Worm (Caenorhabditis elegans) whole organism, L1 larva: Measurements from ENCODE around the gene crn-7.

Source experiments
- C04F5.9 ChIP-seq: sonication (generic microtip); optimal IDR thresholded peaks from 2 replicates; lab custom pipeline; 2016; ENCODE audit warnings: missing genetic modification characterization, missing compliant biosample characterization
- C16A3.4 ChIP-seq: fragments of 150-350 bp; optimal IDR thresholded peaks from 2 replicates; lab custom pipeline; 2014; ENCODE audit warnings: missing biosample characterization, missing genetic modification characterization
- C34B4.2 ChIP-seq: sonication (generic microtip); optimal IDR thresholded peaks from 2 replicates; lab custom pipeline; 2017; ENCODE audit warnings: mild to moderate bottlenecking, missing genetic modification characterization, missing compliant biosample characterization
- F16B12.6 ChIP-seq: fragments of 150-350 bp; optimal IDR thresholded peaks from 2 replicates; lab custom pipeline; 2014; ENCODE audit warnings: missing biosample characterization, missing genetic modification characterization
- aha-1 ChIP-seq: fragments of 150-350 bp; optimal IDR thresholded peaks from 2 replicates; lab custom pipeline; 2014; ENCODE audit warnings: missing biosample characterization, missing genetic modification characterization
- aly-2 ChIP-seq: fragments of 150-350 bp; optimal IDR thresholded peaks from 2 replicates; lab custom pipeline; 2014; ENCODE audit warnings: missing biosample characterization, missing genetic modification characterization
- blmp-1 ChIP-seq: fragments of 150-350 bp; optimal IDR thresholded peaks from 2 replicates; lab custom pipeline; 2014; ENCODE audit warnings: missing biosample characterization, missing genetic modification characterization
- ceh-82 ChIP-seq, 3 experiments: fragments of 150-350 bp in 1 of 3; sonication (generic microtip) in 2 of 3; optimal IDR thresholded peaks; 2 replicates each; lab custom pipeline; 2014 to 2017; ENCODE audit warnings: missing biosample characterization in 3 of 3, missing genetic modification characterization in 3 of 3
- ceh-88 ChIP-seq: fragments of 200-800 bp; sonication (Bioruptor generic); IDR thresholded peaks from 2 replicates; pipeline ENCODE4 v1.3.6; 2022; ENCODE audit warnings: missing genetic modification characterization, missing compliant biosample characterization
- ceh-90 ChIP-seq: sonication (generic microtip); optimal IDR thresholded peaks from 2 replicates; lab custom pipeline; 2016; ENCODE audit warnings: missing genetic modification characterization, missing compliant biosample characterization
- dpl-1 ChIP-seq, 3 experiments: fragments of 150-350 bp in 2 of 3; sonication (generic microtip) in 1 of 3; optimal IDR thresholded peaks; 2 replicates each; lab custom pipeline; 2014 to 2017; ENCODE audit warnings: missing biosample characterization in 3 of 3, missing genetic modification characterization in 3 of 3, missing genetic modification reagents in 3 of 3
- dsc-1 ChIP-seq: sonication (generic microtip); optimal IDR thresholded peaks from 2 replicates; lab custom pipeline; 2016; ENCODE audit warnings: mild to moderate bottlenecking, missing genetic modification characterization, missing compliant biosample characterization
- efl-1 ChIP-seq, 4 experiments: fragments of 150-350 bp; optimal IDR thresholded peaks in 3 of 4; peaks in 1 of 4; 1 replicate in 1 of 4; 2 replicates in 3 of 4; lab custom pipeline; 2014; ENCODE audit warnings: missing biosample characterization in 2 of 4, missing genetic modification characterization in 2 of 4, missing genetic modification reagents in 2 of 4
- elt-2 ChIP-seq: sonication (generic microtip); optimal IDR thresholded peaks from 2 replicates; lab custom pipeline; 2016; ENCODE audit warnings: missing genetic modification characterization, mild to moderate bottlenecking, inconsistent platforms, missing compliant biosample characterization, missing genetic modification reagents
- elt-3 ChIP-seq, 6 experiments: fragments of 150-350 bp in 1 of 6; sonication (generic microtip); optimal IDR thresholded peaks; 2 replicates each; lab custom pipeline; 2017 to 2018; ENCODE audit warnings: missing biosample characterization in 6 of 6, missing genetic modification characterization in 6 of 6, inconsistent platforms in 1 of 6
- fos-1 ChIP-seq: fragments of 150-350 bp; optimal IDR thresholded peaks from 2 replicates; lab custom pipeline; 2014; ENCODE audit warnings: missing biosample characterization, missing genetic modification characterization
- hlh-17 ChIP-seq: fragments of 200-800 bp; sonication (Bioruptor generic); optimal IDR thresholded peaks from 2 replicates; lab custom pipeline; 2018; ENCODE audit warnings: missing genetic modification characterization, mild to moderate bottlenecking, missing compliant biosample characterization, moderate library complexity, borderline replicate concordance
- hpl-2 ChIP-seq: fragments of 150-350 bp; optimal IDR thresholded peaks from 2 replicates; lab custom pipeline; 2014; ENCODE audit warnings: missing biosample characterization, missing genetic modification reagents, missing genetic modification characterization
- isw-1 ChIP-seq: fragments of 200-800 bp; sonication (Bioruptor generic); IDR thresholded peaks from 2 replicates; pipeline ENCODE4 v1.3.6; 2022; ENCODE audit warnings: missing genetic modification characterization, missing compliant biosample characterization
- jun-1 ChIP-seq: fragments of 150-350 bp; optimal IDR thresholded peaks from 2 replicates; lab custom pipeline; 2014; ENCODE audit warnings: missing biosample characterization, missing genetic modification reagents, missing genetic modification characterization
- lin-13 ChIP-seq: fragments of 150-350 bp; optimal IDR thresholded peaks from 2 replicates; lab custom pipeline; 2014; ENCODE audit warnings: missing biosample characterization, missing genetic modification reagents, missing genetic modification characterization
- lin-15B ChIP-seq: fragments of 150-350 bp; sonication (generic microtip); optimal IDR thresholded peaks from 3 replicates; lab custom pipeline; 2014; ENCODE audit warnings: missing biosample characterization, missing genetic modification characterization
- lin-35 ChIP-seq, 2 experiments: fragments of 150-350 bp; optimal IDR thresholded peaks; 2 replicates each; lab custom pipeline; 2014; ENCODE audit warnings: missing biosample characterization in 2 of 2, missing genetic modification characterization in 2 of 2, missing genetic modification reagents in 2 of 2
- lin-39 ChIP-seq: fragments of 150-350 bp; optimal IDR thresholded peaks from 2 replicates; lab custom pipeline; 2014; ENCODE audit warnings: missing biosample characterization, missing genetic modification reagents, missing genetic modification characterization
- lsy-2 ChIP-seq, 2 experiments: fragments of 150-350 bp; optimal IDR thresholded peaks; 2 replicates each; lab custom pipeline; 2014; ENCODE audit warnings: missing biosample characterization in 2 of 2, missing genetic modification characterization in 2 of 2
- mdl-1 ChIP-seq, 2 experiments: fragments of 150-350 bp; optimal IDR thresholded peaks; 2 replicates each; lab custom pipeline; 2014 to 2017; ENCODE audit warnings: missing biosample characterization in 2 of 2, missing genetic modification characterization in 2 of 2, inconsistent platforms in 1 of 2
- nhr-19 ChIP-seq: fragments of 200-800 bp; sonication (Bioruptor generic); conservative IDR thresholded peaks from 2 replicates; pipeline ENCODE4 v1.3.6; 2022; ENCODE audit warnings: missing genetic modification characterization, missing compliant biosample characterization
- nhr-20 ChIP-seq: sonication (generic microtip); optimal IDR thresholded peaks from 2 replicates; lab custom pipeline; 2016; ENCODE audit warnings: mild to moderate bottlenecking, missing genetic modification characterization, missing compliant biosample characterization
- nhr-237 ChIP-seq: fragments of 150-350 bp; optimal IDR thresholded peaks from 2 replicates; lab custom pipeline; 2014; ENCODE audit warnings: missing biosample characterization, missing genetic modification characterization
- nhr-71 ChIP-seq: sonication (generic microtip); optimal IDR thresholded peaks from 2 replicates; lab custom pipeline; 2016; ENCODE audit warnings: mild to moderate bottlenecking, missing genetic modification characterization, moderate library complexity, missing compliant biosample characterization
- nhr-85 ChIP-seq: sonication (generic microtip); peaks from one replicate; lab custom pipeline; 2016; ENCODE audit warnings: missing genetic modification characterization, inconsistent platforms, missing compliant biosample characterization
- pqm-1 ChIP-seq: sonication (generic microtip); optimal IDR thresholded peaks from 3 replicates; lab custom pipeline; 2017; ENCODE audit warnings: missing biosample characterization, missing genetic modification characterization
- rnt-1 ChIP-seq: sonication (generic microtip); optimal IDR thresholded peaks from 2 replicates; lab custom pipeline; 2016; ENCODE audit warnings: mild to moderate bottlenecking, missing genetic modification characterization, moderate library complexity, missing compliant biosample characterization
- snpc-4 ChIP-seq: fragments of 150-350 bp; optimal IDR thresholded peaks from 2 replicates; lab custom pipeline; 2014; ENCODE audit warnings: missing biosample characterization, missing genetic modification characterization
- snu-23 ChIP-seq: sonication (generic microtip); optimal IDR thresholded peaks from 2 replicates; lab custom pipeline; 2016; ENCODE audit warnings: missing genetic modification characterization, missing compliant biosample characterization
- sox-4 ChIP-seq: sonication (generic microtip); optimal IDR thresholded peaks from 2 replicates; lab custom pipeline; 2016; ENCODE audit warnings: missing genetic modification characterization, missing compliant biosample characterization
- sptf-1 ChIP-seq: fragments of 150-350 bp; optimal IDR thresholded peaks from 2 replicates; lab custom pipeline; 2014; ENCODE audit warnings: missing biosample characterization, missing genetic modification characterization
- swsn-7 ChIP-seq: sonication (generic microtip); optimal IDR thresholded peaks from 2 replicates; lab custom pipeline; 2016; ENCODE audit warnings: missing genetic modification characterization, missing compliant biosample characterization
- tbx-2 ChIP-seq: sonication (generic microtip); optimal IDR thresholded peaks from 2 replicates; lab custom pipeline; 2016; ENCODE audit warnings: missing genetic modification characterization, missing compliant biosample characterization
- unc-62 ChIP-seq: fragments of 150-350 bp; optimal IDR thresholded peaks from 2 replicates; lab custom pipeline; 2014; ENCODE audit warnings: missing biosample characterization, missing genetic modification reagents, missing genetic modification characterization
- unc-86 ChIP-seq: sonication (generic microtip); optimal IDR thresholded peaks from 2 replicates; lab custom pipeline; 2016; ENCODE audit warnings: missing genetic modification characterization, missing compliant biosample characterization
- unc-98 ChIP-seq: fragments of 200-800 bp; sonication (Bioruptor generic); IDR thresholded peaks from 2 replicates; pipeline ENCODE4 v1.3.6; 2022; ENCODE audit warnings: missing genetic modification characterization, missing compliant biosample characterization
- xbp-1 ChIP-seq: sonication (generic microtip); optimal IDR thresholded peaks from 2 replicates; lab custom pipeline; 2016; ENCODE audit warnings: missing genetic modification characterization, missing compliant biosample characterization
- zag-1 ChIP-seq: fragments of 150-350 bp; optimal IDR thresholded peaks from 2 replicates; lab custom pipeline; 2014; ENCODE audit warnings: missing biosample characterization, missing genetic modification characterization
- zip-4 ChIP-seq: fragments of 200-800 bp; sonication (Bioruptor generic); optimal IDR thresholded peaks from 2 replicates; lab custom pipeline; 2018; ENCODE audit warnings: mild to moderate bottlenecking, missing genetic modification characterization, moderate library complexity, missing compliant biosample characterization
- ztf-11 ChIP-seq, 2 experiments: sonication (generic microtip); optimal IDR thresholded peaks; 2 replicates each; lab custom pipeline; 2016 to 2017; ENCODE audit warnings: missing genetic modification characterization in 2 of 2, missing biosample characterization in 1 of 2, missing compliant biosample characterization in 1 of 2

The crn-7 gene

ce11 chrIII:8220081-8220480 is 48.2 kb upstream of the crn-7 start:
- TF ChIP-seq aly-2 (tag; lab: Kevin White, UChicago) = no peak
- peak; percentile 6 for TF ChIP-seq tbx-2
- TF ChIP-seq ztf-11 (tag; optimal IDR thresholded peaks at IDR 0.05; lab: Kevin White, UChicago) = peak in 1 of 2 experiments; percentile 57
- no peak for TF ChIP-seq hlh-17 (GFP tag; lab: Kevin White, UChicago)
- TF ChIP-seq C16A3.4 (tag; lab: Kevin White, UChicago) = no peak
- TF ChIP-seq F16B12.6 = no peak
- no peak for TF ChIP-seq nhr-71 (tag; lab: Kevin White, UChicago)
- TF ChIP-seq dsc-1 (tag; lab: Kevin White, UChicago) = no peak
- TF ChIP-seq unc-98 (GFP tag; lab: Robert Waterston, UW) = no peak
- no peak for TF ChIP-seq sptf-1 (tag; lab: Kevin White, UChicago)
- TF ChIP-seq ceh-82 (tag; optimal IDR thresholded peaks at IDR 0.05; lab: Kevin White, UChicago) = no peak
- no peak for TF ChIP-seq lin-13
- no peak for TF ChIP-seq ceh-88
- no peak for TF ChIP-seq zip-4 (GFP tag; lab: Kevin White, UChicago)
- TF ChIP-seq unc-86 = peak; percentile 79
- no peak for TF ChIP-seq mdl-1 (tag; optimal IDR thresholded peaks at IDR 0.05; lab: Kevin White, UChicago)
- TF ChIP-seq zag-1 = no peak
- no peak for TF ChIP-seq swsn-7 (tag; lab: Kevin White, UChicago)
- TF ChIP-seq sox-4 (tag; lab: Kevin White, UChicago) = no peak
- TF ChIP-seq C34B4.2 = no peak
- no peak for TF ChIP-seq fos-1 (tag; lab: Kevin White, UChicago)
- no peak for TF ChIP-seq C04F5.9 (tag; lab: Kevin White, UChicago)

ce11 chrIII:8224769-8225168 is 43.6 kb upstream of the crn-7 start, which contains the start of gene mob-4:
Gene mob-4 (plus strand): TSS chrIII:8225097.
- TF ChIP-seq rnt-1 = no peak
- no peak for TF ChIP-seq lin-35 (GFP tag; optimal IDR thresholded peaks at IDR 0.05; lab: Kevin White, UChicago)
- no peak for TF ChIP-seq unc-86
- TF ChIP-seq aha-1 (tag; lab: Kevin White, UChicago) = no peak
- TF ChIP-seq dpl-1 (GFP tag; optimal IDR thresholded peaks at IDR 0.05; lab: Kevin White, UChicago) = peak in 1 of 3 experiments; percentile 33
- TF ChIP-seq efl-1 (optimal IDR thresholded peaks at IDR 0.05; lab: Kevin White, UChicago) = peak in 1 of 2 experiments; percentile 17
- TF ChIP-seq efl-1 (GFP tag; optimal IDR thresholded peaks at IDR 0.05 in 1 of 2; lab: Kevin White, UChicago) = peak; percentile 25 to 62
- no peak for TF ChIP-seq unc-98 (GFP tag; lab: Robert Waterston, UW)
- no peak for TF ChIP-seq blmp-1
- no peak for TF ChIP-seq tbx-2
- no peak for TF ChIP-seq zip-4 (GFP tag; lab: Kevin White, UChicago)
- TF ChIP-seq sox-4 (tag; lab: Kevin White, UChicago) = no peak
- no peak for TF ChIP-seq unc-62 (GFP tag; lab: Kevin White, UChicago)
- no peak for TF ChIP-seq nhr-19
- TF ChIP-seq F16B12.6 = no peak
- no peak for TF ChIP-seq nhr-237 (tag; lab: Kevin White, UChicago)
- no peak for TF ChIP-seq lin-39
- no peak for TF ChIP-seq hpl-2
- TF ChIP-seq lsy-2 (tag; optimal IDR thresholded peaks at IDR 0.05; lab: Kevin White, UChicago) = peak in 1 of 2 experiments; percentile 26
- TF ChIP-seq nhr-20 (tag; lab: Kevin White, UChicago) = no peak
- no peak for TF ChIP-seq xbp-1 (tag; lab: Kevin White, UChicago)
- no peak for TF ChIP-seq ceh-90
- TF ChIP-seq isw-1 (GFP tag; lab: Robert Waterston, UW) = no peak
- no peak for TF ChIP-seq nhr-85
- TF ChIP-seq jun-1 (tag; lab: Kevin White, UChicago) = no peak
- no peak for TF ChIP-seq elt-2 (tag; lab: Kevin White, UChicago)
- TF ChIP-seq snpc-4 (tag; lab: Kevin White, UChicago) = no peak
- no peak for TF ChIP-seq lin-15B (tag; lab: Kevin White, UChicago)
- no peak for TF ChIP-seq lin-13
- no peak for TF ChIP-seq pqm-1 (tag; lab: Kevin White, UChicago)
- peak; percentile 6 for TF ChIP-seq snu-23 (GFP tag; lab: Kevin White, UChicago)
- no peak for TF ChIP-seq elt-3 (tag; optimal IDR thresholded peaks at IDR 0.05; lab: Kevin White, UChicago)
